Fruit fly (Drosophila melanogaster) whole organism, embryonic: ENCODE measurements around the gene swa.

Experiments
- CG1024 ChIP-seq: fragments of 200-800 bp; sonication (Bioruptor generic); IDR thresholded peaks from 2 replicates; pipeline ENCODE4 v1.3.6; 2022; ENCODE audit warnings: missing biosample characterization, missing genetic modification characterization
- CG12236 ChIP-seq: fragments of 200-800 bp; sonication (Bioruptor generic); optimal IDR thresholded peaks from 2 replicates; lab custom pipeline; 2016; ENCODE audit warnings: missing biosample characterization, missing genetic modification characterization
- CG12769 ChIP-seq: fragments of 200-800 bp; sonication (Bioruptor generic); optimal IDR thresholded peaks from 2 replicates; lab custom pipeline; 2019; ENCODE audit warnings: missing biosample characterization, mild to moderate bottlenecking, missing genetic modification characterization, moderate library complexity
- CG13624 ChIP-seq: fragments of 200-800 bp; sonication (Bioruptor generic); optimal IDR thresholded peaks from 2 replicates; lab custom pipeline; 2016; ENCODE audit warnings: missing biosample characterization, missing genetic modification characterization
- CG15479 ChIP-seq: fragments of 200-800 bp; sonication (Bioruptor generic); optimal IDR thresholded peaks from 3 replicates; lab custom pipeline; 2019; ENCODE audit warnings: missing biosample characterization, mild to moderate bottlenecking, missing genetic modification characterization, moderate library complexity
- CG16815 ChIP-seq: fragments of 200-800 bp; sonication (Bioruptor generic); optimal IDR thresholded peaks from 3 replicates; lab custom pipeline; 2017; ENCODE audit warnings: missing biosample characterization, mild to moderate bottlenecking, missing genetic modification characterization
- CG17361 ChIP-seq: fragments of 200-800 bp; sonication (Bioruptor generic); IDR thresholded peaks from 3 replicates; pipeline ENCODE4 v1.3.6; 2022; ENCODE audit warnings: missing biosample characterization, missing genetic modification characterization
- CG17829 ChIP-seq: fragments of 200-800 bp; optimal IDR thresholded peaks from 2 replicates; lab custom pipeline; 2019; ENCODE audit warnings: missing biosample characterization, mild to moderate bottlenecking, missing genetic modification characterization, moderate library complexity
- CG1832 ChIP-seq: fragments of 200-800 bp; sonication (Bioruptor generic); optimal IDR thresholded peaks from 2 replicates; lab custom pipeline; 2017; ENCODE audit warnings: missing biosample characterization, mild to moderate bottlenecking, missing genetic modification characterization, inconsistent platforms
- CG18619 ChIP-seq: fragments of 200-800 bp; sonication (Bioruptor generic); optimal IDR thresholded peaks from 3 replicates; lab custom pipeline; 2017; ENCODE audit warnings: missing biosample characterization, mild to moderate bottlenecking, missing genetic modification characterization
- CG3163 ChIP-seq: fragments of 200-800 bp; sonication (Bioruptor generic); optimal IDR thresholded peaks from 3 replicates; lab custom pipeline; 2016; ENCODE audit warnings: missing biosample characterization, missing genetic modification characterization
- CG4360 ChIP-seq: fragments of 200-800 bp; sonication (Bioruptor generic); IDR thresholded peaks from 2 replicates; pipeline ENCODE4 v1.3.6; 2022; ENCODE audit warnings: missing biosample characterization, missing genetic modification characterization
- CG6175 ChIP-seq: fragments of 200-800 bp; sonication (Bioruptor generic); IDR thresholded peaks from 3 replicates; pipeline ENCODE4 v1.3.6; 2022; ENCODE audit warnings: missing biosample characterization, missing genetic modification characterization
- CG6854 ChIP-seq: fragments of 200-800 bp; sonication (Bioruptor generic); optimal IDR thresholded peaks from 3 replicates; lab custom pipeline; 2017; ENCODE audit warnings: missing biosample characterization, mild to moderate bottlenecking, missing genetic modification characterization
- CG8290 ChIP-seq, 3 experiments: fragments of 200-800 bp; sonication (Bioruptor generic); optimal IDR thresholded peaks; 2 replicates each; lab custom pipeline; 2016 to 2019; ENCODE audit warnings: missing biosample characterization in 3 of 3, missing genetic modification characterization in 3 of 3, mild to moderate bottlenecking in 2 of 3, moderate library complexity in 1 of 3
- CG8944 ChIP-seq: fragments of 200-800 bp; sonication (Bioruptor generic); optimal IDR thresholded peaks from 3 replicates; lab custom pipeline; 2016; ENCODE audit warnings: missing biosample characterization, missing genetic modification characterization
- Dp ChIP-seq: fragments of 200-800 bp; sonication (Bioruptor generic); optimal IDR thresholded peaks from 2 replicates; lab custom pipeline; 2018; ENCODE audit warnings: missing biosample characterization, mild to moderate bottlenecking, missing genetic modification characterization, moderate library complexity
- Gsc ChIP-seq: fragments of 200-800 bp; sonication (Bioruptor generic); IDR thresholded peaks from 2 replicates; pipeline ENCODE4 v1.3.6; 2022; ENCODE audit warnings: missing biosample characterization, missing genetic modification characterization
- HHEX ChIP-seq: fragments of 200-800 bp; sonication (Bioruptor generic); optimal IDR thresholded peaks from 3 replicates; lab custom pipeline; 2017; ENCODE audit warnings: missing biosample characterization, mild to moderate bottlenecking, missing genetic modification characterization, missing genetic modification reagents
- NC2α ChIP-seq: fragments of 200-800 bp; sonication (Bioruptor generic); optimal IDR thresholded peaks from 2 replicates; lab custom pipeline; 2016; ENCODE audit warnings: missing biosample characterization, missing genetic modification characterization
- Nf-YB ChIP-seq: fragments of 200-800 bp; sonication (Bioruptor generic); optimal IDR thresholded peaks from 3 replicates; lab custom pipeline; 2019; ENCODE audit warnings: missing biosample characterization, mild to moderate bottlenecking, missing genetic modification characterization, moderate library complexity
- Pdp1 ChIP-seq, 2 experiments: fragments of 200-800 bp; sonication (Bioruptor generic); optimal IDR thresholded peaks; 3 replicates each; lab custom pipeline; 2016; ENCODE audit warnings: missing biosample characterization in 2 of 2, missing genetic modification characterization in 2 of 2, mild to moderate bottlenecking in 1 of 2, moderate library complexity in 1 of 2
- Trl ChIP-seq, 3 experiments: fragments of >200 bp in 2 of 3; fragments of 200-800 bp in 1 of 3; sonication (Bioruptor generic) in 1 of 3; optimal IDR thresholded peaks; 2 replicates in 1 of 3; 3 replicates in 2 of 3; lab custom pipeline; 2016 to 2017; ENCODE audit warnings: missing biosample characterization in 1 of 3, missing genetic modification characterization in 1 of 3
- Usf ChIP-seq: fragments of 200-800 bp; sonication (Bioruptor generic); optimal IDR thresholded peaks from 2 replicates; lab custom pipeline; 2017; ENCODE audit warnings: missing genotype, missing biosample characterization, missing genetic modification characterization
- ato ChIP-seq: fragments of 200-800 bp; sonication (Bioruptor generic); IDR thresholded peaks from 2 replicates; pipeline ENCODE4 v1.3.6; 2022; ENCODE audit warnings: missing biosample characterization, missing genetic modification characterization; ENCODE audit not compliant: partially characterized antibody
- cg ChIP-seq: fragments of 200-800 bp; sonication (Bioruptor generic); optimal IDR thresholded peaks from 3 replicates; lab custom pipeline; 2019; ENCODE audit warnings: missing biosample characterization, mild to moderate bottlenecking, missing genetic modification characterization, moderate library complexity
- chinmo ChIP-seq: fragments of 200-800 bp; sonication (Bioruptor generic); IDR thresholded peaks from 4 replicates; pipeline ENCODE4 v1.3.6; 2022; ENCODE audit warnings: missing biosample characterization, missing genetic modification characterization; ENCODE audit not compliant: partially characterized antibody
- chm ChIP-seq: fragments of 200-800 bp; sonication (Bioruptor generic); IDR thresholded peaks from 2 replicates; pipeline ENCODE4 v1.3.6; 2022; ENCODE audit warnings: missing biosample characterization, missing genetic modification characterization
- eyg ChIP-seq: fragments of 200-800 bp; sonication (Bioruptor generic); optimal IDR thresholded peaks from 3 replicates; lab custom pipeline; 2016; ENCODE audit warnings: missing biosample characterization, missing genetic modification characterization
- fru ChIP-seq: fragments of >200 bp; optimal IDR thresholded peaks from 2 replicates; lab custom pipeline; 2017
- ind ChIP-seq: fragments of 200-800 bp; sonication (Bioruptor generic); optimal IDR thresholded peaks from 3 replicates; lab custom pipeline; 2016; ENCODE audit warnings: missing biosample characterization, missing genetic modification characterization
- lbe ChIP-seq: fragments of 200-800 bp; sonication (Bioruptor generic); optimal IDR thresholded peaks from 2 replicates; lab custom pipeline; 2016; ENCODE audit warnings: missing biosample characterization, mild to moderate bottlenecking, missing genetic modification characterization
- maf-S ChIP-seq: fragments of 200-800 bp; sonication (Bioruptor generic); optimal IDR thresholded peaks from 2 replicates; lab custom pipeline; 2016; ENCODE audit warnings: missing biosample characterization, missing genetic modification characterization
- onecut ChIP-seq: fragments of 200-800 bp; sonication (Bioruptor generic); IDR thresholded peaks from 2 replicates; pipeline ENCODE4 v1.3.6; 2022; ENCODE audit warnings: missing biosample characterization, missing genetic modification characterization
- pfk ChIP-seq: fragments of 200-800 bp; sonication (Bioruptor generic); optimal IDR thresholded peaks from 2 replicates; lab custom pipeline; 2018; ENCODE audit warnings: missing biosample characterization, mild to moderate bottlenecking, missing genetic modification characterization, moderate library complexity
- pita ChIP-seq: fragments of 200-800 bp; sonication (Bioruptor generic); optimal IDR thresholded peaks from 2 replicates; lab custom pipeline; 2017; ENCODE audit warnings: missing biosample characterization, mild to moderate bottlenecking, missing genetic modification characterization
- pros ChIP-seq: fragments of 200-800 bp; sonication (Bioruptor generic); optimal IDR thresholded peaks from 3 replicates; lab custom pipeline; 2019; ENCODE audit warnings: missing biosample characterization, mild to moderate bottlenecking, missing genetic modification characterization, moderate library complexity
- ro ChIP-seq: fragments of 200-800 bp; sonication (Bioruptor generic); IDR thresholded peaks from 2 replicates; pipeline ENCODE4 v1.3.6; 2022; ENCODE audit warnings: missing biosample characterization, missing genetic modification characterization
- scrt ChIP-seq: fragments of 200-800 bp; sonication (Bioruptor generic); optimal IDR thresholded peaks from 2 replicates; lab custom pipeline; 2018; ENCODE audit warnings: missing biosample characterization, mild to moderate bottlenecking, missing genetic modification characterization, moderate library complexity
- sens ChIP-seq: fragments of 200-800 bp; sonication (Bioruptor generic); peaks from one replicate; lab custom pipeline; 2016; ENCODE audit warnings: missing biosample characterization, missing genetic modification characterization
- sqz ChIP-seq: fragments of 200-800 bp; sonication (Bioruptor generic); optimal IDR thresholded peaks from 3 replicates; lab custom pipeline; 2018; ENCODE audit warnings: missing biosample characterization, mild to moderate bottlenecking, missing genetic modification characterization
- sr ChIP-seq: fragments of 200-800 bp; sonication (Bioruptor generic); IDR thresholded peaks from 3 replicates; pipeline ENCODE4 v1.3.6; 2022; ENCODE audit warnings: missing biosample characterization, missing genetic modification characterization
- ssp ChIP-seq: fragments of 200-800 bp; sonication (Bioruptor generic); IDR thresholded peaks from 2 replicates; pipeline ENCODE4 v1.3.6; 2022; ENCODE audit warnings: missing biosample characterization, missing genetic modification characterization
- vfl ChIP-seq: fragments of 200-800 bp; sonication (Bioruptor generic); optimal IDR thresholded peaks from 2 replicates; lab custom pipeline; 2016; ENCODE audit warnings: missing biosample characterization, missing genetic modification characterization
- wor ChIP-seq: fragments of 200-800 bp; sonication (Bioruptor generic); IDR thresholded peaks from 2 replicates; pipeline ENCODE4 v1.3.6; 2022; ENCODE audit warnings: missing biosample characterization, missing genetic modification characterization
- yki ChIP-seq: fragments of >200 bp; optimal IDR thresholded peaks from 3 replicates; lab custom pipeline; 2018
- zf30C ChIP-seq: fragments of 200-800 bp; sonication (Bioruptor generic); optimal IDR thresholded peaks from 3 replicates; lab custom pipeline; 2018; ENCODE audit warnings: missing biosample characterization, mild to moderate bottlenecking, missing genetic modification characterization

swa gene

dm6 chrX:6353613-6353986 lies 11.9 kb downstream of the swa start (continued):
- TF ChIP-seq eyg (no peak), ato (GFP tag; lab: Robert Waterston, UW) (no peak), fru (lab: Kevin White, UChicago) (no peak), HHEX (GFP tag; lab: Kevin White, UChicago) (peak; percentile 85), CG17829 (peak; percentile 92), CG13624 (GFP tag; lab: Kevin White, UChicago) (peak; percentile 28), CG18619 (GFP tag; lab: Kevin White, UChicago) (peak; percentile 89), Nf-YB (GFP tag; lab: Kevin White, UChicago) (peak; percentile 70), CG6175 (GFP tag; lab: Robert Waterston, UW) (no peak; the same call in 2 of the 3 replicates), CG8944 (GFP tag; lab: Kevin White, UChicago) (no peak), NC2α (GFP tag; lab: Kevin White, UChicago) (no peak), CG6854 (GFP tag; lab: Kevin White, UChicago) (peak; percentile 78), sens (GFP tag; lab: Kevin White, UChicago) (peak; percentile 87), Usf (peak; percentile 65), scrt (GFP tag; lab: Kevin White, UChicago) (peak; percentile 77), CG16815 (peak; percentile 81), ssp (GFP tag; lab: Robert Waterston, UW) (peak; percentile 69), wor (peak; percentile 84), Dp (GFP tag; lab: Kevin White, UChicago) (no peak), ro (no peak), CG1832 (GFP tag; lab: Kevin White, UChicago) (no peak), sr (GFP tag; lab: Robert Waterston, UW) (0 out of 3 replicates have a peak, but pooled peaks have one; percentile 8), CG12769 (tag; lab: Kevin White, UChicago) (peak; percentile 78), CG12236 (GFP tag; lab: Kevin White, UChicago) (no peak), pita (no peak), Gsc (no peak; the same call in 1 of the 2 replicates)
- TF ChIP-seq, all 482 proteins: peak for 330

dm6 chrX:6352769-6353612 lies 12.5 kb downstream of the swa start:
- peak; percentile 47 for TF ChIP-seq sens (GFP tag; lab: Kevin White, UChicago)
- TF ChIP-seq chinmo (GFP tag; lab: Robert Waterston, UW), result 0 out of 4 replicates have a peak, but pooled peaks have one; percentile 41
- peak; percentile 66 for TF ChIP-seq pfk (GFP tag; lab: Kevin White, UChicago)
- TF ChIP-seq lbe (GFP tag; lab: Kevin White, UChicago), result peak; percentile 17
- no peak for TF ChIP-seq chm (GFP tag; lab: Robert Waterston, UW)
- TF ChIP-seq ind (GFP tag; lab: Kevin White, UChicago), result no peak
- peak; percentile 33 for TF ChIP-seq CG3163
- peak; percentile 12 for TF ChIP-seq vfl (GFP tag; lab: Kevin White, UChicago)
- TF ChIP-seq CG15479, result peak; percentile 26
- TF ChIP-seq CG1024 (GFP tag; lab: Robert Waterston, UW), result no peak
- peak; percentile 85 for TF ChIP-seq CG4360 (GFP tag; lab: Robert Waterston, UW)
- TF ChIP-seq Trl (optimal IDR thresholded peaks at IDR 0.05; lab: Kevin White, UChicago), result peak; percentile 87
- no peak for TF ChIP-seq Trl (GFP tag; optimal IDR thresholded peaks at IDR 0.05; lab: Kevin White, UChicago)
- TF ChIP-seq cg (GFP tag; lab: Kevin White, UChicago), result peak; percentile 54
- no peak for TF ChIP-seq CG17361 (GFP tag; lab: Robert Waterston, UW)
- TF ChIP-seq yki, result peak; percentile 59
- TF ChIP-seq Pdp1 (GFP tag; optimal IDR thresholded peaks at IDR 0.05; lab: Kevin White, UChicago), result peak in 1 of 2 experiments; percentile 93
- no peak for TF ChIP-seq zf30C (GFP tag; lab: Kevin White, UChicago)
- TF ChIP-seq pros (GFP tag; lab: Kevin White, UChicago), result peak; percentile 36
- no peak for TF ChIP-seq CG8290 (GFP tag; optimal IDR thresholded peaks at IDR 0.05; lab: Kevin White, UChicago)
- TF ChIP-seq CG8290 (tag; optimal IDR thresholded peaks at IDR 0.05; lab: Kevin White, UChicago), result peak in 1 of 2 experiments; percentile 42
- no peak for TF ChIP-seq maf-S (GFP tag; lab: Kevin White, UChicago)
- peak; percentile 76 for TF ChIP-seq sqz (GFP tag; lab: Kevin White, UChicago)
- TF ChIP-seq onecut (GFP tag; lab: Robert Waterston, UW), result peak; percentile 87; the same call in 1 of the 2 replicates
